Worm (Caenorhabditis elegans): ENCODE data around the gene atf-2.

atf-2 gene

ce11 chrII:8789828-8790558 is 38.2 kb downstream of the atf-2 start, which contains the start of gene F07H5.13 (continued):
- TF ChIP-seq die-1 (tag; optimal IDR thresholded peaks at IDR 0.05) (no peak), cebp-1 (GFP tag; IDR thresholded peaks at IDR 0.05) (no peak), cebp-1 (tag; optimal IDR thresholded peaks at IDR 0.05) (peak; percentile 51), somi-1 (GFP tag; optimal IDR thresholded peaks at IDR 0.05) (peak; percentile 43), athp-1 (tag; optimal IDR thresholded peaks at IDR 0.05) (no peak), tbp1 (GFP tag; optimal IDR thresholded peaks at IDR 0.05) (peak; percentile 0), D2030.7 (GFP tag; IDR thresholded peaks at IDR 0.05) (no peak), snpc-4 (GFP tag; optimal IDR thresholded peaks at IDR 0.05) (peak; percentile 13), snpc-4 (tag; optimal IDR thresholded peaks at IDR 0.05) (peak in 1 of 4 experiments; percentile 21), nhr-80 (tag; optimal IDR thresholded peaks at IDR 0.05) (no peak), chd-7 (tag; optimal IDR thresholded peaks at IDR 0.05) (peak; percentile 60)

- no peak for TF ChIP-seq ZK185.1 (tag; optimal IDR thresholded peaks at IDR 0.05; ENCODE audit: poor library complexity, severe bottlenecking)
- TF ChIP-seq attf-3 (GFP tag; conservative IDR thresholded peaks at IDR 0.05) = no peak
- TF ChIP-seq hrde-1 (tag; optimal IDR thresholded peaks at IDR 0.05; ENCODE audit: borderline replicate concordance) = no peak
- no peak for TF ChIP-seq K11D2.4 (GFP tag; IDR thresholded peaks at IDR 0.05)
- no peak for TF ChIP-seq hlh-26 (GFP tag; conservative IDR thresholded peaks at IDR 0.05)
- no peak for TF ChIP-seq F22D6.2 (tag; optimal IDR thresholded peaks at IDR 0.05)
- TF ChIP-seq sptf-2 (GFP tag; optimal IDR thresholded peaks at IDR 0.05) = no peak
- TF ChIP-seq madf-8 (GFP tag; conservative IDR thresholded peaks at IDR 0.05) = no peak
- no peak for TF ChIP-seq dpl-1 (GFP tag; optimal IDR thresholded peaks at IDR 0.05)
- no peak for TF ChIP-seq die-1 (tag; optimal IDR thresholded peaks at IDR 0.05)
- TF ChIP-seq egrh-3 (GFP tag; IDR thresholded peaks at IDR 0.05) = no peak
- no peak for TF ChIP-seq rcor-1 (GFP tag; IDR thresholded peaks at IDR 0.05)
Observed at ce11 chrII:8792640-8793039, 40.9 kb downstream of the atf-2 start, which contains the start of gene idpa-2. Gene idpa-2 (minus strand): TSS chrII:8792740.

ce11 chrII:8794072-8794471 is 42.3 kb downstream of the atf-2 start, which contains the start of gene F07H5.7:
Gene F07H5.7 (minus strand): TSS chrII:8794172.
- no peak for TF ChIP-seq T07F8.4 (tag; optimal IDR thresholded peaks at IDR 0.05)
- no peak for TF ChIP-seq hlh-26 (GFP tag; conservative IDR thresholded peaks at IDR 0.05)
- TF ChIP-seq K12H6.12 (tag; optimal IDR thresholded peaks at IDR 0.05) = no peak
- no peak for TF ChIP-seq madf-6 (GFP tag; IDR thresholded peaks at IDR 0.05)
- TF ChIP-seq ceh-58 (GFP tag; IDR thresholded peaks at IDR 0.05) = no peak
- TF ChIP-seq chd-7 (tag; optimal IDR thresholded peaks at IDR 0.05) = no peak
- TF ChIP-seq attf-5 (GFP tag; optimal IDR thresholded peaks at IDR 0.05) = no peak
- no peak for TF ChIP-seq fkh-3 (tag; optimal IDR thresholded peaks at IDR 0.05)

ce11 chrII:8795227-8795626 is 43.4 kb downstream of the atf-2 start:
- TF ChIP-seq F23B12.7 (tag; optimal IDR thresholded peaks at IDR 0.05; ENCODE audit: insufficient read depth) = no peak
- TF ChIP-seq T26A5.8 (tag; optimal IDR thresholded peaks at IDR 0.05) = no peak
- no peak for TF ChIP-seq sptf-2 (GFP tag; optimal IDR thresholded peaks at IDR 0.05)
- no peak for TF ChIP-seq athp-1 (tag; optimal IDR thresholded peaks at IDR 0.05)
- no peak for TF ChIP-seq unc-130 (GFP tag; optimal IDR thresholded peaks at IDR 0.05)
- no peak for TF ChIP-seq egrh-3 (GFP tag; IDR thresholded peaks at IDR 0.05)
- no peak for TF ChIP-seq nfya-1 (tag; optimal IDR thresholded peaks at IDR 0.05; ENCODE audit: borderline replicate concordance, insufficient read depth)
- no peak for TF ChIP-seq ztf-26 (tag; optimal IDR thresholded peaks at IDR 0.05)
- no peak for TF ChIP-seq tlf-1 (GFP tag; optimal IDR thresholded peaks at IDR 0.05)
- TF ChIP-seq aptf-2 (GFP tag; conservative IDR thresholded peaks at IDR 0.05) = no peak
- no peak for TF ChIP-seq hsf-1 (GFP tag; IDR thresholded peaks at IDR 0.05)
- TF ChIP-seq madf-3 (GFP tag; IDR thresholded peaks at IDR 0.05) = no peak
- no peak for TF ChIP-seq nhr-80 (tag; optimal IDR thresholded peaks at IDR 0.05)
- no peak for TF ChIP-seq akir-1 (GFP tag; optimal IDR thresholded peaks at IDR 0.05)
